Worm (Caenorhabditis elegans): Measurements from ENCODE around the gene srh-281.

Gene srh-281

ce11 chrV:16195379-16195778, 4.8 kb downstream of the srh-281 start, which contains the start of gene rabr-3:
Gene rabr-3, plus strand, starts transcription at chrV:16195679.
- TF ChIP-seq unc-120 (tag; optimal IDR thresholded peaks at IDR 0.05; ENCODE audit: poor library complexity, severe bottlenecking) (no peak), nhr-76 (tag; optimal IDR thresholded peaks at IDR 0.05) (no peak), bed-3 (GFP tag; optimal IDR thresholded peaks at IDR 0.05) (no peak), ztf-11 (tag; optimal IDR thresholded peaks at IDR 0.05) (no peak), M03D4.4 (tag; optimal IDR thresholded peaks at IDR 0.05) (no peak), blmp-1 (tag; optimal IDR thresholded peaks at IDR 0.05) (no peak), lin-32 (GFP tag; optimal IDR thresholded peaks at IDR 0.05) (no peak), sptf-1 (tag; optimal IDR thresholded peaks at IDR 0.05) (no peak), elt-1 (tag; optimal IDR thresholded peaks at IDR 0.05; ENCODE audit: borderline replicate concordance, insufficient read depth) (no peak), zip-8 (tag; optimal IDR thresholded peaks at IDR 0.05) (no peak), nhr-12 (tag; optimal IDR thresholded peaks at IDR 0.05) (no peak), ceh-43 (GFP tag; optimal IDR thresholded peaks at IDR 0.05) (no peak), ces-1 (GFP tag; optimal IDR thresholded peaks at IDR 0.05) (no peak), pha-4 (tag; optimal IDR thresholded peaks at IDR 0.05) (no peak), lin-13 (tag; optimal IDR thresholded peaks at IDR 0.05) (no peak), lsy-2 (tag; optimal IDR thresholded peaks at IDR 0.05) (no peak), sem-2 (GFP tag; optimal IDR thresholded peaks at IDR 0.05) (no peak), mep-1 (tag; optimal IDR thresholded peaks at IDR 0.05) (no peak)

- TF ChIP-seq nhr-12 (tag; optimal IDR thresholded peaks at IDR 0.05): no peak
- no peak for TF ChIP-seq elt-3 (tag; optimal IDR thresholded peaks at IDR 0.05)
- TF ChIP-seq drap-1 (GFP tag; optimal IDR thresholded peaks at IDR 0.05): no peak
- no peak for TF ChIP-seq ceh-83 (GFP tag; optimal IDR thresholded peaks at IDR 0.05)
- TF ChIP-seq ztf-11 (tag; optimal IDR thresholded peaks at IDR 0.05): no peak
- no peak for TF ChIP-seq lin-13 (tag; optimal IDR thresholded peaks at IDR 0.05)
- no peak for TF ChIP-seq flh-1 (GFP tag; optimal IDR thresholded peaks at IDR 0.05)
- no peak for TF ChIP-seq tbx-8 (GFP tag; optimal IDR thresholded peaks at IDR 0.05)
- TF ChIP-seq mls-2 (tag; optimal IDR thresholded peaks at IDR 0.05): no peak
- no peak for TF ChIP-seq sptf-1 (tag; optimal IDR thresholded peaks at IDR 0.05)
- TF ChIP-seq unc-39 (tag; optimal IDR thresholded peaks at IDR 0.05): no peak
- TF ChIP-seq pha-4 (tag; optimal IDR thresholded peaks at IDR 0.05): no peak
- TF ChIP-seq unc-120 (tag; optimal IDR thresholded peaks at IDR 0.05; ENCODE audit: poor library complexity, severe bottlenecking): no peak
- TF ChIP-seq bed-3 (GFP tag; optimal IDR thresholded peaks at IDR 0.05): no peak
- no peak for TF ChIP-seq mab-5 (tag; optimal IDR thresholded peaks at IDR 0.05)
- no peak for TF ChIP-seq M03D4.4 (tag; optimal IDR thresholded peaks at IDR 0.05)
- no peak for TF ChIP-seq ces-1 (GFP tag; optimal IDR thresholded peaks at IDR 0.05)
- no peak for TF ChIP-seq nhr-2 (tag; optimal IDR thresholded peaks at IDR 0.05)
- TF ChIP-seq nhr-28 (tag; optimal IDR thresholded peaks at IDR 0.05): no peak
- no peak for TF ChIP-seq blmp-1 (tag; optimal IDR thresholded peaks at IDR 0.05)
These were observed 7.4 kb downstream of the srh-281 start, which contains the start of gene F11A5.5 for ce11 chrV:16198016-16198415. Gene F11A5.5, plus strand, starts transcription at chrV:16198316.

ce11 chrV:16201730-16202129, 11.1 kb downstream of the srh-281 start, which contains the start of gene F11A5.17:
Gene F11A5.17, plus strand, starts transcription at chrV:16202030.
- TF ChIP-seq nhr-28 (tag; optimal IDR thresholded peaks at IDR 0.05) (no peak), ceh-83 (GFP tag; optimal IDR thresholded peaks at IDR 0.05) (no peak), M03D4.4 (tag; optimal IDR thresholded peaks at IDR 0.05) (no peak), mls-2 (tag; optimal IDR thresholded peaks at IDR 0.05) (no peak), elt-1 (tag; optimal IDR thresholded peaks at IDR 0.05; ENCODE audit: borderline replicate concordance, insufficient read depth) (no peak)

ce11 chrV:16202618-16203017, 12.0 kb downstream of the srh-281 start, which contains the start of gene F11A5.18:
Gene F11A5.18, plus strand, starts transcription at chrV:16202918.
- TF ChIP-seq unc-39 (tag; optimal IDR thresholded peaks at IDR 0.05): no peak

ce11 chrV:16204888-16205287, 14.3 kb downstream of the srh-281 start, which contains the start of gene irld-26:
Gene irld-26, plus strand, starts transcription at chrV:16205188.
- no peak for TF ChIP-seq M03D4.4 (tag; optimal IDR thresholded peaks at IDR 0.05)
- no peak for TF ChIP-seq ham-2 (GFP tag; optimal IDR thresholded peaks at IDR 0.05)
- no peak for TF ChIP-seq elt-1 (tag; optimal IDR thresholded peaks at IDR 0.05; ENCODE audit: borderline replicate concordance, insufficient read depth)
- TF ChIP-seq unc-62 (GFP tag; optimal IDR thresholded peaks at IDR 0.05): no peak
- no peak for TF ChIP-seq bed-3 (GFP tag; optimal IDR thresholded peaks at IDR 0.05)
- TF ChIP-seq lin-13 (tag; optimal IDR thresholded peaks at IDR 0.05): no peak
